Fruit fly (Drosophila melanogaster) whole organism, embryonic: Measurements from ENCODE around the gene SK.
A peak's percentile ranks its signal among the peaks of the same experiment; 100 is the strongest.

ENCODE experiments used
- Aef1 ChIP-seq: fragments of 200-800 bp; sonication (Bioruptor generic); IDR thresholded peaks from 3 replicates; pipeline ENCODE4 v1.3.6; 2022; ENCODE audit warnings: missing biosample characterization, missing genetic modification characterization
- Awh ChIP-seq: fragments of 200-800 bp; sonication (Bioruptor generic); IDR thresholded peaks from 2 replicates; pipeline ENCODE4, ENCODE4 v1.3.6; 2022; ENCODE audit warnings: missing biosample characterization, missing genetic modification characterization
- CG10267 ChIP-seq: fragments of 200-800 bp; sonication (Bioruptor generic); optimal IDR thresholded peaks from 2 replicates; lab custom pipeline; 2018; ENCODE audit warnings: missing biosample characterization, mild to moderate bottlenecking, missing genetic modification characterization, moderate library complexity
- CG10366 ChIP-seq: fragments of 200-800 bp; sonication (Bioruptor generic); IDR thresholded peaks from 2 replicates; pipeline ENCODE4 v1.3.6; 2022; ENCODE audit warnings: missing biosample characterization, missing genetic modification characterization
- CG10654 ChIP-seq: fragments of 200-800 bp; sonication (Bioruptor generic); optimal IDR thresholded peaks from 2 replicates; lab custom pipeline; 2016; ENCODE audit warnings: missing biosample characterization, missing genetic modification characterization
- CG13287 ChIP-seq: fragments of 200-800 bp; sonication (Bioruptor generic); IDR thresholded peaks from 2 replicates; pipeline ENCODE4 v1.3.6; 2022; ENCODE audit warnings: missing biosample characterization, missing genetic modification characterization; ENCODE audit not compliant: partially characterized antibody
- CG13296 ChIP-seq: fragments of 200-800 bp; sonication (Bioruptor generic); optimal IDR thresholded peaks from 3 replicates; lab custom pipeline; 2018; ENCODE audit warnings: missing biosample characterization, mild to moderate bottlenecking, missing genetic modification characterization
- CG14710 ChIP-seq: fragments of 200-800 bp; sonication (Bioruptor generic); optimal IDR thresholded peaks from 3 replicates; lab custom pipeline; 2019; ENCODE audit warnings: missing biosample characterization, mild to moderate bottlenecking, missing genetic modification characterization, moderate library complexity
- CG15269 ChIP-seq: fragments of 200-800 bp; sonication (Bioruptor generic); optimal IDR thresholded peaks from 2 replicates; lab custom pipeline; 2018; ENCODE audit warnings: missing biosample characterization, mild to moderate bottlenecking, missing genetic modification characterization, moderate library complexity
- CG17612 ChIP-seq: fragments of 200-800 bp; sonication (Bioruptor generic); IDR thresholded peaks from 2 replicates; pipeline ENCODE4 v1.3.6; 2022; ENCODE audit warnings: missing biosample characterization, missing genetic modification characterization
- CG1832 ChIP-seq: fragments of 200-800 bp; sonication (Bioruptor generic); optimal IDR thresholded peaks from 2 replicates; lab custom pipeline; 2017; ENCODE audit warnings: missing biosample characterization, mild to moderate bottlenecking, missing genetic modification characterization, inconsistent platforms
- CG2116 ChIP-seq: fragments of 200-800 bp; sonication (Bioruptor generic); optimal IDR thresholded peaks from 3 replicates; lab custom pipeline; 2018; ENCODE audit warnings: missing biosample characterization, mild to moderate bottlenecking, missing genetic modification characterization
- CG30403 ChIP-seq: fragments of 200-800 bp; sonication (Bioruptor generic); optimal IDR thresholded peaks from 3 replicates; lab custom pipeline; 2016; ENCODE audit warnings: missing biosample characterization, missing genetic modification characterization
- CG3163 ChIP-seq: fragments of 200-800 bp; sonication (Bioruptor generic); optimal IDR thresholded peaks from 3 replicates; lab custom pipeline; 2016; ENCODE audit warnings: missing biosample characterization, missing genetic modification characterization
- CG3847 ChIP-seq: fragments of 200-800 bp; sonication (Bioruptor generic); IDR thresholded peaks from 2 replicates; pipeline ENCODE4 v1.3.6; 2022; ENCODE audit warnings: missing biosample characterization, missing genetic modification characterization
- CG3995 ChIP-seq: fragments of 200-800 bp; sonication (Bioruptor generic); optimal IDR thresholded peaks from 3 replicates; lab custom pipeline; 2016; ENCODE audit warnings: missing biosample characterization, missing genetic modification characterization
- CG5953 ChIP-seq: fragments of 200-800 bp; sonication (Bioruptor generic); IDR thresholded peaks from 2 replicates; pipeline ENCODE4 v1.3.6; 2022; ENCODE audit warnings: missing biosample characterization, missing genetic modification characterization
- CG6813 ChIP-seq: fragments of 200-800 bp; sonication (Bioruptor generic); optimal IDR thresholded peaks from 2 replicates; lab custom pipeline; 2017; ENCODE audit warnings: missing biosample characterization, missing genetic modification characterization, mild to moderate bottlenecking, moderate library complexity, missing genetic modification reagents
- CG7987 ChIP-seq: fragments of 200-800 bp; sonication (Bioruptor generic); optimal IDR thresholded peaks from 2 replicates; lab custom pipeline; 2018; ENCODE audit warnings: missing biosample characterization, mild to moderate bottlenecking, missing genetic modification characterization, moderate library complexity
- CG9215 ChIP-seq: fragments of 200-800 bp; sonication (Bioruptor generic); IDR thresholded peaks from 2 replicates; pipeline ENCODE4 v1.3.6; 2022; ENCODE audit warnings: missing biosample characterization, missing genetic modification characterization
- CHES-1-like ChIP-seq: fragments of 200-800 bp; sonication (Bioruptor generic); optimal IDR thresholded peaks from 2 replicates; lab custom pipeline; 2016; ENCODE audit warnings: missing biosample characterization, missing genetic modification characterization
- D ChIP-seq, 2 experiments: fragments of 200-800 bp in 1 of 2; fragments of >200 bp in 1 of 2; sonication (Bioruptor generic) in 1 of 2; optimal IDR thresholded peaks; 2 replicates in 1 of 2; 3 replicates in 1 of 2; lab custom pipeline; 2017; ENCODE audit warnings: mild to moderate bottlenecking in 1 of 2, missing biosample characterization in 1 of 2, missing genetic modification characterization in 1 of 2, missing genetic modification reagents in 1 of 2
- D19A ChIP-seq: fragments of 200-800 bp; optimal IDR thresholded peaks from 3 replicates; lab custom pipeline; 2019; ENCODE audit warnings: missing biosample characterization, mild to moderate bottlenecking, missing genetic modification characterization, moderate library complexity
- Dbx ChIP-seq: fragments of 200-800 bp; sonication (Bioruptor generic); IDR thresholded peaks from 3 replicates; pipeline ENCODE4 v1.3.6; 2022; ENCODE audit warnings: missing biosample characterization, missing genetic modification characterization
- Dfd ChIP-seq, 2 experiments: fragments of >200 bp; optimal IDR thresholded peaks; 2 replicates each; lab custom pipeline; 2017; ENCODE audit warnings: missing biosample characterization in 2 of 2, missing genetic modification characterization in 2 of 2
- Dip2 ChIP-seq: fragments of 200-800 bp; sonication (Bioruptor generic); IDR thresholded peaks from 2 replicates; pipeline ENCODE4 v1.3.6; 2022; ENCODE audit warnings: missing biosample characterization, missing genetic modification characterization
- Gsc ChIP-seq: fragments of 200-800 bp; sonication (Bioruptor generic); IDR thresholded peaks from 2 replicates; pipeline ENCODE4 v1.3.6; 2022; ENCODE audit warnings: missing biosample characterization, missing genetic modification characterization
- Hr39 ChIP-seq: fragments of >200 bp; optimal IDR thresholded peaks from 2 replicates; lab custom pipeline; 2017
- Myb ChIP-seq: fragments of 200-800 bp; sonication (Bioruptor generic); optimal IDR thresholded peaks from 2 replicates; lab custom pipeline; 2016; ENCODE audit warnings: missing biosample characterization, missing genetic modification characterization
- Pdp1 ChIP-seq, 2 experiments: fragments of 200-800 bp; sonication (Bioruptor generic); optimal IDR thresholded peaks; 3 replicates each; lab custom pipeline; 2016; ENCODE audit warnings: missing biosample characterization in 2 of 2, missing genetic modification characterization in 2 of 2, mild to moderate bottlenecking in 1 of 2, moderate library complexity in 1 of 2
- Trl ChIP-seq, 3 experiments: fragments of >200 bp in 2 of 3; fragments of 200-800 bp in 1 of 3; sonication (Bioruptor generic) in 1 of 3; optimal IDR thresholded peaks; 2 replicates in 1 of 3; 3 replicates in 2 of 3; lab custom pipeline; 2016 to 2017; ENCODE audit warnings: missing biosample characterization in 1 of 3, missing genetic modification characterization in 1 of 3
- ab ChIP-seq: fragments of 200-800 bp; sonication (Bioruptor generic); optimal IDR thresholded peaks from 2 replicates; lab custom pipeline; 2016; ENCODE audit warnings: missing biosample characterization, missing genetic modification characterization
- cas ChIP-seq: fragments of 200-800 bp; sonication (Bioruptor generic); IDR thresholded peaks from 2 replicates; pipeline ENCODE4 v1.3.6; 2022; ENCODE audit warnings: missing biosample characterization, missing genetic modification characterization
- chm ChIP-seq: fragments of 200-800 bp; sonication (Bioruptor generic); IDR thresholded peaks from 2 replicates; pipeline ENCODE4 v1.3.6; 2022; ENCODE audit warnings: missing biosample characterization, missing genetic modification characterization
- crol ChIP-seq: fragments of 200-800 bp; sonication (Bioruptor generic); IDR thresholded peaks from 2 replicates; pipeline ENCODE4 v1.3.6; 2022; ENCODE audit warnings: missing biosample characterization, missing genetic modification characterization
- cwo ChIP-seq: fragments of 200-800 bp; sonication (Bioruptor generic); optimal IDR thresholded peaks from 3 replicates; lab custom pipeline; 2017; ENCODE audit warnings: missing biosample characterization, missing genetic modification characterization, mild to moderate bottlenecking, moderate library complexity, missing genetic modification reagents
- dan ChIP-seq: fragments of 200-800 bp; sonication (Bioruptor generic); IDR thresholded peaks from 2 replicates; pipeline ENCODE4 v1.3.6; 2022; ENCODE audit warnings: missing biosample characterization, missing genetic modification characterization
- dm ChIP-seq: fragments of 200-800 bp; sonication (Bioruptor generic); optimal IDR thresholded peaks from 3 replicates; lab custom pipeline; 2016; ENCODE audit warnings: missing biosample characterization, missing genetic modification characterization
- grn ChIP-seq: fragments of 200-800 bp; sonication (Bioruptor generic); optimal IDR thresholded peaks from 3 replicates; lab custom pipeline; 2017; ENCODE audit warnings: missing biosample characterization, missing genetic modification characterization
- insv ChIP-seq, 2 experiments: fragments of 200-800 bp; sonication (Bioruptor generic); optimal IDR thresholded peaks; 3 replicates each; lab custom pipeline; 2016 to 2018; ENCODE audit warnings: missing biosample characterization in 2 of 2, missing genetic modification characterization in 2 of 2
- mld ChIP-seq: fragments of 200-800 bp; sonication (Bioruptor generic); IDR thresholded peaks from 3 replicates; pipeline ENCODE4 v1.3.6; 2022; ENCODE audit warnings: missing biosample characterization, missing genetic modification characterization; ENCODE audit not compliant: partially characterized antibody
- nerfin-2 ChIP-seq: fragments of 200-800 bp; sonication (Bioruptor generic); IDR thresholded peaks from 2 replicates; pipeline ENCODE4 v1.3.6; 2022; ENCODE audit warnings: missing biosample characterization, missing genetic modification characterization; ENCODE audit not compliant: partially characterized antibody
- nmo ChIP-seq: fragments of 200-800 bp; sonication (Bioruptor generic); optimal IDR thresholded peaks from 2 replicates; lab custom pipeline; 2018; ENCODE audit warnings: missing biosample characterization, mild to moderate bottlenecking, missing genetic modification characterization, moderate library complexity
- nom ChIP-seq: fragments of 200-800 bp; sonication (Bioruptor generic); optimal IDR thresholded peaks from 2 replicates; lab custom pipeline; 2017; ENCODE audit warnings: missing biosample characterization, missing genetic modification characterization, mild to moderate bottlenecking, moderate library complexity, missing genetic modification reagents
- prd ChIP-seq, 3 experiments: fragments of >200 bp in 2 of 3; fragments of 200-800 bp in 1 of 3; sonication (Bioruptor generic) in 1 of 3; optimal IDR thresholded peaks in 2 of 3; IDR thresholded peaks in 1 of 3; 2 replicates in 2 of 3; 3 replicates in 1 of 3; pipeline versions ENCODE4 v1.3.6 to Lab custom; 2017 to 2022; ENCODE audit warnings: missing biosample characterization in 1 of 3, missing genetic modification characterization in 1 of 3
- ro ChIP-seq: fragments of 200-800 bp; sonication (Bioruptor generic); IDR thresholded peaks from 2 replicates; pipeline ENCODE4 v1.3.6; 2022; ENCODE audit warnings: missing biosample characterization, missing genetic modification characterization
- sr ChIP-seq: fragments of 200-800 bp; sonication (Bioruptor generic); IDR thresholded peaks from 3 replicates; pipeline ENCODE4 v1.3.6; 2022; ENCODE audit warnings: missing biosample characterization, missing genetic modification characterization
- stwl ChIP-seq: fragments of 200-800 bp; sonication (Bioruptor generic); optimal IDR thresholded peaks from 3 replicates; lab custom pipeline; 2018; ENCODE audit warnings: missing biosample characterization, mild to moderate bottlenecking, missing genetic modification characterization, moderate library complexity
- unpg ChIP-seq: fragments of 200-800 bp; sonication (Bioruptor generic); optimal IDR thresholded peaks from 3 replicates; lab custom pipeline; 2018; ENCODE audit warnings: missing biosample characterization, mild to moderate bottlenecking, missing genetic modification characterization, moderate library complexity
- zen ChIP-seq: fragments of 200-800 bp; sonication (Bioruptor generic); optimal IDR thresholded peaks from 3 replicates; lab custom pipeline; 2018; ENCODE audit warnings: missing biosample characterization, mild to moderate bottlenecking, missing genetic modification characterization, moderate library complexity

Gene SK

DNA sequence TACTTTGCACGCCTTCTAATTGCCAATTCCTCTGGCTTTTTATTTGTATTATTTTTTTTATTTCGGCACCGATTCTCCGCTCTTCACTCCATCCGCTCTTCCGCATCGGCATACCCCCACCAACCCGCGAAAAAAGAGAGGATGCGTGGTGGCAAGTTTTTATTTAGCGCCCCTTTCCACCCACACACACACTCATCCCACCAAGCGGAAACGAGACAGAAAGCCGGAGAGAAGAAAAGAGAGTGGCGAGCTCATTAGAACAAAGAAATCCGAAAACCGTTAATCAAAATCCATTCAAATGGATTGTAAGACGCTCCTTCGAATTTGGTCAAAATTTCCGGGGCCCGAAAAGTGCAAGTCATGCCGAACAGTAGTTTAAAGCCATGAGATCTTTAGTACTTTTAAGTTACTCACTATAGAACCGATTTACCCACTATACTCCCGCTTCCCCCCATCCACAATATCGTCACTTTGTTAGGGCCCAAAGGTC, 78.6 kb downstream of the SK start:
- no peak for TF ChIP-seq CG2116
- no peak for TF ChIP-seq Dfd (GFP tag; optimal IDR thresholded peaks at IDR 0.05; lab: Kevin White, UChicago)
- no peak for TF ChIP-seq dan (GFP tag; lab: Robert Waterston, UW)
- TF ChIP-seq CG15269 (tag; lab: Kevin White, UChicago): no peak
- no peak for TF ChIP-seq CG9215 (GFP tag; lab: Robert Waterston, UW)
- no peak for TF ChIP-seq grn (GFP tag; lab: Kevin White, UChicago)
- 0 out of 3 replicates have a peak, but pooled peaks have one; percentile 39 for TF ChIP-seq mld
- TF ChIP-seq CG3847 (GFP tag; lab: Robert Waterston, UW): no peak
- TF ChIP-seq ab (GFP tag; lab: Kevin White, UChicago): no peak
- TF ChIP-seq CG1832: peak; percentile 22
- TF ChIP-seq prd (optimal IDR thresholded peaks at IDR 0.05; lab: Kevin White, UChicago): no peak
- TF ChIP-seq prd (GFP tag; IDR thresholded peaks at IDR 0.05; lab: Robert Waterston, UW): no peak
- no peak for TF ChIP-seq CG17612
- no peak for TF ChIP-seq CG10366
- no peak for TF ChIP-seq Pdp1 (GFP tag; optimal IDR thresholded peaks at IDR 0.05; lab: Kevin White, UChicago)
- no peak for TF ChIP-seq Gsc (GFP tag; lab: Robert Waterston, UW)
- no peak for TF ChIP-seq D19A
- no peak for TF ChIP-seq CG6813 (GFP tag; lab: Kevin White, UChicago)
- TF ChIP-seq CG3163 (GFP tag; lab: Kevin White, UChicago): peak; percentile 73
- TF ChIP-seq cwo (GFP tag; lab: Kevin White, UChicago): no peak
- no peak for TF ChIP-seq Dbx (GFP tag; lab: Robert Waterston, UW)
- TF ChIP-seq stwl (tag; lab: Kevin White, UChicago): no peak
- no peak for TF ChIP-seq Hr39 (lab: Kevin White, UChicago)
- no peak for TF ChIP-seq CG13296 (GFP tag; lab: Kevin White, UChicago)
- no peak for TF ChIP-seq cas
- no peak for TF ChIP-seq CG14710 (tag; lab: Kevin White, UChicago)
- TF ChIP-seq CG10267 (tag; lab: Kevin White, UChicago): no peak
- TF ChIP-seq CG7987: no peak
- TF ChIP-seq CG3995 (GFP tag; lab: Kevin White, UChicago): no peak
- no peak for TF ChIP-seq chm
- no peak for TF ChIP-seq nerfin-2 (GFP tag; lab: Robert Waterston, UW)
- no peak for TF ChIP-seq CG5953 (GFP tag; lab: Robert Waterston, UW)
- TF ChIP-seq CG10654 (GFP tag; lab: Kevin White, UChicago): no peak
- peak; percentile 14 for TF ChIP-seq Myb (GFP tag; lab: Kevin White, UChicago)
- no peak for TF ChIP-seq Aef1 (GFP tag; lab: Robert Waterston, UW)
- no peak for TF ChIP-seq CG13287 (GFP tag; lab: Robert Waterston, UW)
- TF ChIP-seq ro (GFP tag; lab: Robert Waterston, UW): no peak
- peak in 1 of 2 experiments; percentile 39 for TF ChIP-seq Trl (optimal IDR thresholded peaks at IDR 0.05; lab: Kevin White, UChicago)
- TF ChIP-seq Trl (GFP tag; optimal IDR thresholded peaks at IDR 0.05; lab: Kevin White, UChicago): no peak
- TF ChIP-seq nom: peak; percentile 28
- TF ChIP-seq zen (tag; lab: Kevin White, UChicago): no peak
- no peak for TF ChIP-seq unpg (GFP tag; lab: Kevin White, UChicago)
- TF ChIP-seq nmo: no peak
- 0 out of 2 replicates have a peak, but pooled peaks have one; percentile 8 for TF ChIP-seq Awh (GFP tag; lab: Robert Waterston, UW)
- no peak for TF ChIP-seq CHES-1-like (GFP tag; lab: Kevin White, UChicago)
- TF ChIP-seq D (optimal IDR thresholded peaks at IDR 0.05; lab: Kevin White, UChicago): no peak
- no peak for TF ChIP-seq D (GFP tag; optimal IDR thresholded peaks at IDR 0.05; lab: Kevin White, UChicago)
- TF ChIP-seq insv (GFP tag; optimal IDR thresholded peaks at IDR 0.05; lab: Kevin White, UChicago): no peak
- peak; percentile 6; the same call in 1 of the 2 replicates for TF ChIP-seq crol (GFP tag; lab: Robert Waterston, UW)
- TF ChIP-seq sr (GFP tag; lab: Robert Waterston, UW): peak; percentile 64; the same call in 2 of the 3 replicates
- TF ChIP-seq CG30403 (GFP tag; lab: Kevin White, UChicago): no peak
- TF ChIP-seq dm (GFP tag; lab: Kevin White, UChicago): no peak
- no peak for TF ChIP-seq Dip2
